Worm (Caenorhabditis elegans) whole organism, young adult: Measurements from ENCODE around the gene ZK402.5.

ENCODE experiments used
- B0035.1 ChIP-seq: sonication (generic microtip); optimal IDR thresholded peaks from 2 replicates; lab custom pipeline; 2016; ENCODE audit warnings: missing genetic modification characterization, mild to moderate bottlenecking, missing compliant biosample characterization, missing genotype, missing genetic modification reagents
- B0336.3 ChIP-seq: fragments of 200-800 bp; sonication (Bioruptor generic); IDR thresholded peaks from 2 replicates; pipeline ENCODE4 v1.3.6; 2022; ENCODE audit warnings: missing genetic modification characterization, missing compliant biosample characterization
- C06A6.2 ChIP-seq: fragments of 200-800 bp; sonication (Bioruptor generic); conservative IDR thresholded peaks from 2 replicates; pipeline ENCODE4 v1.3.6; 2022; ENCODE audit warnings: missing genetic modification characterization, missing compliant biosample characterization
- C17E4.6 ChIP-seq: fragments of 200-800 bp; sonication (Bioruptor generic); IDR thresholded peaks from 2 replicates; pipeline ENCODE4 v1.3.6; 2022; ENCODE audit warnings: missing genetic modification reagents, missing genetic modification characterization, missing compliant biosample characterization
- F49E8.2 ChIP-seq: sonication (generic microtip); optimal IDR thresholded peaks from 3 replicates; lab custom pipeline; 2017; ENCODE audit warnings: missing genetic modification characterization, mild to moderate bottlenecking, missing compliant biosample characterization, antibody characterized with exemption, moderate library complexity; ENCODE audit not compliant: insufficient read depth
- F57A8.1 ChIP-seq: fragments of 200-800 bp; sonication (Bioruptor generic); optimal IDR thresholded peaks from 2 replicates; lab custom pipeline; 2018; ENCODE audit warnings: mild to moderate bottlenecking, missing genetic modification characterization, moderate library complexity, missing compliant biosample characterization
- F57C9.4 ChIP-seq: sonication (generic microtip); optimal IDR thresholded peaks from 2 replicates; lab custom pipeline; 2017; ENCODE audit warnings: mild to moderate bottlenecking, missing genetic modification characterization, missing compliant biosample characterization
- K11D2.4 ChIP-seq: fragments of 200-800 bp; sonication (Bioruptor generic); IDR thresholded peaks from 2 replicates; pipeline ENCODE4 v1.3.6; 2022; ENCODE audit warnings: missing genetic modification reagents, missing genetic modification characterization, missing compliant biosample characterization
- Y53G8AR.9 ChIP-seq: fragments of 200-800 bp; sonication (Bioruptor generic); conservative IDR thresholded peaks from 2 replicates; pipeline ENCODE4 v1.3.6; 2022; ENCODE audit warnings: missing genetic modification reagents, missing genetic modification characterization, missing compliant biosample characterization
- Y79H2A.3 ChIP-seq: fragments of 200-800 bp; sonication (Bioruptor generic); conservative IDR thresholded peaks from 2 replicates; pipeline ENCODE4 v1.3.6; 2022; ENCODE audit warnings: missing genetic modification reagents, missing genetic modification characterization, missing compliant biosample characterization
- Y95B8A.8 ChIP-seq: fragments of 200-800 bp; sonication (Bioruptor generic); IDR thresholded peaks from 2 replicates; pipeline ENCODE4 v1.3.6; 2022; ENCODE audit warnings: missing genetic modification reagents, missing genetic modification characterization, missing compliant biosample characterization
- aptf-3 ChIP-seq: fragments of 200-800 bp; sonication (Bioruptor generic); IDR thresholded peaks from 2 replicates; pipeline ENCODE4 v1.3.6; 2022; ENCODE audit warnings: missing genetic modification characterization, missing compliant biosample characterization
- bed-1 ChIP-seq: fragments of 200-800 bp; sonication (Bioruptor generic); IDR thresholded peaks from 2 replicates; pipeline ENCODE4 v1.3.6; 2022; ENCODE audit warnings: missing genetic modification reagents, missing genetic modification characterization, missing compliant biosample characterization
- ceh-27 ChIP-seq: fragments of 200-800 bp; sonication (Bioruptor generic); optimal IDR thresholded peaks from 2 replicates; lab custom pipeline; 2018; ENCODE audit warnings: mild to moderate bottlenecking, missing genetic modification characterization, moderate library complexity, missing compliant biosample characterization
- ceh-79 ChIP-seq: sonication (generic microtip); optimal IDR thresholded peaks from 2 replicates; lab custom pipeline; 2017; ENCODE audit warnings: mild to moderate bottlenecking, missing genetic modification characterization, missing compliant biosample characterization
- chd-7 ChIP-seq: sonication (generic microtip); optimal IDR thresholded peaks from 2 replicates; lab custom pipeline; 2016; ENCODE audit warnings: mild to moderate bottlenecking, missing genetic modification characterization, moderate library complexity, missing compliant biosample characterization
- die-1 ChIP-seq: sonication (generic microtip); optimal IDR thresholded peaks from 2 replicates; lab custom pipeline; 2016; ENCODE audit warnings: missing genotype, mild to moderate bottlenecking, missing genetic modification characterization, missing compliant biosample characterization
- dox-1 ChIP-seq: fragments of 200-800 bp; sonication (Bioruptor generic); IDR thresholded peaks from 2 replicates; pipeline ENCODE4 v1.3.6; 2022; ENCODE audit warnings: missing genetic modification reagents, missing genetic modification characterization, missing compliant biosample characterization
- dpff-1 ChIP-seq: sonication (generic microtip); optimal IDR thresholded peaks from 2 replicates; lab custom pipeline; 2017; ENCODE audit warnings: mild to moderate bottlenecking, missing genetic modification characterization, missing compliant biosample characterization
- dpl-1 ChIP-seq: fragments of 150-350 bp; optimal IDR thresholded peaks from 2 replicates; lab custom pipeline; 2014; ENCODE audit warnings: missing biosample characterization, missing genetic modification reagents, missing genetic modification characterization
- egrh-3 ChIP-seq: fragments of 200-800 bp; sonication (Bioruptor generic); IDR thresholded peaks from 2 replicates; pipeline ENCODE4 v1.3.6; 2022; ENCODE audit warnings: missing genetic modification reagents, missing genetic modification characterization, missing compliant biosample characterization
- ekl-4 ChIP-seq: fragments of 200-800 bp; sonication (Bioruptor generic); IDR thresholded peaks from 2 replicates; pipeline ENCODE4 v1.3.6; 2022; ENCODE audit warnings: missing genetic modification reagents, missing genetic modification characterization, missing compliant biosample characterization
- fkh-3 ChIP-seq: sonication (generic microtip); optimal IDR thresholded peaks from 2 replicates; lab custom pipeline; 2016; ENCODE audit warnings: mild to moderate bottlenecking, missing genetic modification characterization, missing compliant biosample characterization
- him-1 ChIP-seq: sonication (generic microtip); optimal IDR thresholded peaks from 2 replicates; lab custom pipeline; 2016; ENCODE audit warnings: missing genotype, missing genetic modification reagents, missing genetic modification characterization, missing compliant biosample characterization
- hmg-1.2 ChIP-seq: fragments of 200-800 bp; sonication (Bioruptor generic); IDR thresholded peaks from 2 replicates; pipeline ENCODE4 v1.3.6; 2022; ENCODE audit warnings: missing genetic modification reagents, missing genetic modification characterization, missing compliant biosample characterization
- hmg-20 ChIP-seq: fragments of 200-800 bp; sonication (Bioruptor generic); IDR thresholded peaks from 2 replicates; pipeline ENCODE4 v1.3.6; 2022; ENCODE audit warnings: missing genetic modification reagents, missing genetic modification characterization, missing compliant biosample characterization
- hrde-1 ChIP-seq: sonication (generic microtip); optimal IDR thresholded peaks from 2 replicates; lab custom pipeline; 2016; ENCODE audit warnings: missing genetic modification characterization, mild to moderate bottlenecking, missing compliant biosample characterization, moderate library complexity, missing genotype, missing genetic modification reagents, borderline replicate concordance
- hsf-1 ChIP-seq: fragments of 200-800 bp; sonication (Bioruptor generic); IDR thresholded peaks from 2 replicates; pipeline ENCODE4 v1.3.6; 2022; ENCODE audit warnings: missing genetic modification reagents, missing genetic modification characterization, missing compliant biosample characterization
- lag-1 ChIP-seq: fragments of 200-800 bp; sonication (Bioruptor generic); IDR thresholded peaks from 2 replicates; pipeline ENCODE4 v1.3.6; 2022; ENCODE audit warnings: missing genetic modification reagents, missing genetic modification characterization, missing compliant biosample characterization
- let-526 ChIP-seq: fragments of 200-800 bp; sonication (Bioruptor generic); IDR thresholded peaks from 2 replicates; pipeline ENCODE4 v1.3.6; 2022; ENCODE audit warnings: missing genetic modification reagents, missing genetic modification characterization, missing compliant biosample characterization
- lin-26 ChIP-seq: fragments of 200-800 bp; sonication (Bioruptor generic); IDR thresholded peaks from 2 replicates; pipeline ENCODE4 v1.3.6; 2022; ENCODE audit warnings: missing genetic modification reagents, missing genetic modification characterization, missing compliant biosample characterization
- lsy-27 ChIP-seq: sonication (generic microtip); optimal IDR thresholded peaks from 2 replicates; lab custom pipeline; 2017; ENCODE audit warnings: missing genetic modification characterization, mild to moderate bottlenecking, missing compliant biosample characterization, antibody characterized with exemption, missing genotype, borderline replicate concordance; ENCODE audit not compliant: insufficient read depth
- mcd-1 ChIP-seq: fragments of 200-800 bp; sonication (Bioruptor generic); IDR thresholded peaks from 2 replicates; pipeline ENCODE4 v1.3.6; 2022; ENCODE audit warnings: missing genetic modification reagents, missing genetic modification characterization, missing compliant biosample characterization
- mel-28 ChIP-seq: sonication (generic microtip); optimal IDR thresholded peaks from 2 replicates; lab custom pipeline; 2016; ENCODE audit warnings: borderline replicate concordance, mild to moderate bottlenecking, missing genetic modification characterization, missing compliant biosample characterization
- mes-4 ChIP-seq: sonication (generic microtip); optimal IDR thresholded peaks from 2 replicates; lab custom pipeline; 2016; ENCODE audit warnings: missing genotype, missing genetic modification characterization, missing compliant biosample characterization
- nfya-2 ChIP-seq: fragments of 200-800 bp; sonication (Bioruptor generic); IDR thresholded peaks from 2 replicates; pipeline ENCODE4 v1.3.6; 2022; ENCODE audit warnings: missing genetic modification reagents, missing genetic modification characterization, missing compliant biosample characterization
- rcor-1 ChIP-seq: fragments of 200-800 bp; sonication (Bioruptor generic); IDR thresholded peaks from 2 replicates; pipeline ENCODE4 v1.3.6; 2022; ENCODE audit warnings: missing genetic modification reagents, missing genetic modification characterization, missing compliant biosample characterization
- sdz-38 ChIP-seq: sonication (generic microtip); optimal IDR thresholded peaks from 2 replicates; lab custom pipeline; 2016; ENCODE audit warnings: missing genotype, missing genetic modification characterization, missing compliant biosample characterization
- sea-2 ChIP-seq: fragments of 200-800 bp; sonication (Bioruptor generic); IDR thresholded peaks from 2 replicates; pipeline ENCODE4 v1.3.6; 2022; ENCODE audit warnings: missing genetic modification characterization, missing compliant biosample characterization
- somi-1 ChIP-seq: fragments of 200-800 bp; sonication (Bioruptor generic); optimal IDR thresholded peaks from 2 replicates; lab custom pipeline; 2018; ENCODE audit warnings: mild to moderate bottlenecking, missing genetic modification characterization, missing compliant biosample characterization
- tbx-9 ChIP-seq: sonication (generic microtip); optimal IDR thresholded peaks from 2 replicates; lab custom pipeline; 2016; ENCODE audit warnings: borderline replicate concordance, missing genetic modification characterization, inconsistent platforms, missing compliant biosample characterization
- zim-3 ChIP-seq: sonication (generic microtip); optimal IDR thresholded peaks from 2 replicates; lab custom pipeline; 2017; ENCODE audit warnings: mild to moderate bottlenecking, missing genetic modification characterization, moderate library complexity, missing compliant biosample characterization
- ztf-25 ChIP-seq: fragments of 200-800 bp; sonication (Bioruptor generic); IDR thresholded peaks from 2 replicates; pipeline ENCODE4 v1.3.6; 2022; ENCODE audit warnings: missing genetic modification reagents, missing genetic modification characterization, missing compliant biosample characterization
- ztf-26 ChIP-seq: sonication (generic microtip); optimal IDR thresholded peaks from 2 replicates; lab custom pipeline; 2017; ENCODE audit warnings: missing genetic modification characterization, missing compliant biosample characterization

Gene ZK402.5

DNA sequence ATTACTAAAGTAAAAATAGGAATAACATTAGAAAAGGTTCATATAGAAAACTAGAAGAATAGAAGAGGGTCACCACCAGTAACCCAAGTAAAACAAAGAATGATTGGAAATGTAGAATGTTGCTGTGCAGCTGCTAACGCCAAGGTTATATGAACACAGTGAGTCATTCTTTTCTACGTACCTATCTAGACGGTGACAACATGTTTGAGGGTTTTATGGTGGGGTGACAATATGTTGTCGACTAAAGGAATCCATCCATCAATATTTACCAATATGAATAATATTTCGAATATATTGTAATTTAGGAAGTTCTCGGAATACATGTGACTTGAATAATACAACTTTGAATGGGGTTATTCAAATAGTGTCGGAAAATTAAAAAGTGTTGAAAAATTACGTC is at the start of gene ZK402.5:
ZK402.5 (minus strand) TSS at position 101 of the 400 bp plus-strand sequence.
- no peak for TF ChIP-seq C17E4.6 (GFP tag; lab: Robert Waterston, UW)
- no peak for TF ChIP-seq aptf-3 (GFP tag; lab: Robert Waterston, UW)
- no peak for TF ChIP-seq ceh-27
- no peak for TF ChIP-seq ekl-4 (GFP tag; lab: Robert Waterston, UW)
- no peak for TF ChIP-seq let-526 (GFP tag; lab: Robert Waterston, UW)
- no peak for TF ChIP-seq hrde-1 (tag; lab: Kevin White, UChicago)
- no peak for TF ChIP-seq lin-26
- TF ChIP-seq rcor-1 (GFP tag; lab: Robert Waterston, UW), result no peak
- TF ChIP-seq C06A6.2, result no peak
- no peak for TF ChIP-seq nfya-2 (GFP tag; lab: Robert Waterston, UW)
- no peak for TF ChIP-seq fkh-3 (tag; lab: Kevin White, UChicago)
- TF ChIP-seq zim-3, result no peak
- TF ChIP-seq lsy-27 (tag; lab: Kevin White, UChicago), result no peak
- TF ChIP-seq egrh-3 (GFP tag; lab: Robert Waterston, UW), result no peak
- TF ChIP-seq sdz-38 (tag; lab: Kevin White, UChicago), result no peak
- TF ChIP-seq mel-28 (tag; lab: Kevin White, UChicago), result no peak
- TF ChIP-seq hmg-20, result no peak
- TF ChIP-seq lag-1 (GFP tag; lab: Robert Waterston, UW), result no peak
- no peak for TF ChIP-seq dpff-1 (tag; lab: Kevin White, UChicago)

DNA sequence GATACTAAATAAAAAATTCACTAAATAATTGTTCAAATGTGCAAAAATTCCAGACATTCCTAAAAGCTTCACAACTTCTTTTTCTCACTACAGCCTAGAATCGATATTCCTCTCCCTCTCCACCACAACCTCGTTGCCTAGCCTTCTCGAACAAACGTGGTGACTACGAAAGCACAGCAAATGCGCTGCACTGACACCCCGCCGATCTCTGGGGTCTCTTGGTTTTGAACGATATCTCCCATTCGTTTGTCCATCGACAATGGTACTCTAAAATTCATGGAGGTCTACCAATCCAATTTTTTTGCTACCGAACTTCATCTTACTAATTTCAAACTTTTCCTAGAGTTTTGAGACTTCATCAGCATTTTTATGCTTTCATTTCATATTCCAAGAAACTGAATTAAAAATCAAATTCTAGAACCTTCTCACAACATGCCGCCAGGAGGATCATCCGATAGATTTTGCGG is 49.2 kb upstream of the ZK402.5 start, which contains the start of gene W05H7.1:
W05H7.1 (plus strand) TSS at position 417 of the 467 bp plus-strand sequence.
- TF ChIP-seq mcd-1 (GFP tag; lab: Robert Waterston, UW) (peak; percentile 7; the same call in 1 of the 2 replicates), chd-7 (tag; lab: Kevin White, UChicago) (no peak), ztf-25 (GFP tag; lab: Robert Waterston, UW) (no peak), ceh-27 (no peak), sea-2 (no peak), bed-1 (GFP tag; lab: Robert Waterston, UW) (no peak), mes-4 (tag; lab: Kevin White, UChicago) (no peak), hsf-1 (GFP tag; lab: Robert Waterston, UW) (no peak), F49E8.2 (tag; lab: Kevin White, UChicago) (no peak), mel-28 (tag; lab: Kevin White, UChicago) (no peak), K11D2.4 (GFP tag; lab: Robert Waterston, UW) (0 out of 2 replicates have a peak, but pooled peaks have one; percentile 23), dpff-1 (tag; lab: Kevin White, UChicago) (no peak), hmg-1.2 (GFP tag; lab: Robert Waterston, UW) (peak; percentile 46; the same call in 1 of the 2 replicates)
- TF ChIP-seq, all 124 proteins: peak for 3

DNA sequence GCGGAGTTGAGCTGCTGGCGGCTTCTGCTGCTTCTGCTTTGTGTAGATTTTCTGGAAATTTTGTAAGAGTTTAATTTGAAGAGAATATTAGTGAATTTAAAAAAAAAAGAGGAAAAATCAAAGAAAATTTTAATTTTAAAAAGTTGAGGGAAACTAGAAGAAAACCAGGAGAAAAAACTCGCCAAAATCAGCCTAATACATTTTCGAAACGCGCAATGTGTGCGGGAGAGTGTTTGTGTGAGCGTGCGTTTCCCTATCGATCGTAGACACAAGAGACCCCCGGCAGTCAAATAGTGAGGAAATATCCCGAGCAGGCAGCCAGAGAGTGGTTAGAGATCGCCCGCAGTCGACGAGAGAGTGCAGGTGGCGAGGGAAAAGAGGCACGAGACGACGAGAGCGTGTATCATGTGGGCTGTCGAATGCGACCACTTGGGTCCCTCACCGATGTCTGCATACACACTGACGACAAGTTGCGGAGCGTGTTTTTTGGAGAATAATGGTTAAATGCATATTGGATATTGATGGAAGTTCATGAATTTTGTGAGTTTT is 45.5 kb upstream of the ZK402.5 start, which contains the start of gene zfp-3:
zfp-3 (minus strand) TSS at position 51 of the 549 bp plus-strand sequence.
- TF ChIP-seq dpl-1 (GFP tag; lab: Kevin White, UChicago) (no peak), Y95B8A.8 (GFP tag; lab: Robert Waterston, UW) (no peak), hmg-1.2 (GFP tag; lab: Robert Waterston, UW) (peak; percentile 93), mes-4 (tag; lab: Kevin White, UChicago) (no peak), rcor-1 (GFP tag; lab: Robert Waterston, UW) (peak; percentile 55), F57C9.4 (tag; lab: Kevin White, UChicago) (no peak), B0336.3 (peak; percentile 88), Y79H2A.3 (no peak), F57A8.1 (GFP tag; lab: Kevin White, UChicago) (no peak), dox-1 (GFP tag; lab: Robert Waterston, UW) (peak; percentile 85), tbx-9 (no peak), let-526 (GFP tag; lab: Robert Waterston, UW) (peak; percentile 80; the same call in 1 of the 2 replicates), F49E8.2 (tag; lab: Kevin White, UChicago) (no peak), die-1 (tag; lab: Kevin White, UChicago) (peak; percentile 11), him-1 (no peak), Y53G8AR.9 (GFP tag; lab: Robert Waterston, UW) (peak; percentile 77; the same call in 1 of the 2 replicates), somi-1 (GFP tag; lab: Kevin White, UChicago) (peak; percentile 75), ceh-79 (no peak), B0035.1 (tag; lab: Kevin White, UChicago) (peak; percentile 65), ztf-26 (peak; percentile 91)
